Worm (Caenorhabditis elegans) whole organism, early embryonic: ENCODE data around the gene rev-3.

ENCODE experiments used
- B0310.2 ChIP-seq: sonication (generic microtip); optimal IDR thresholded peaks from 2 replicates; lab custom pipeline; 2016; ENCODE audit warnings: mild to moderate bottlenecking, missing genetic modification characterization, missing compliant biosample characterization
- F13C5.2 ChIP-seq: sonication (generic microtip); optimal IDR thresholded peaks from 2 replicates; lab custom pipeline; 2017; ENCODE audit warnings: mild to moderate bottlenecking, missing genetic modification characterization, inconsistent platforms, missing compliant biosample characterization
- aly-1 ChIP-seq: sonication (generic microtip); optimal IDR thresholded peaks from 2 replicates; lab custom pipeline; 2016; ENCODE audit warnings: missing genetic modification characterization, missing compliant biosample characterization
- ama-1 ChIP-seq: fragments of 150-350 bp; optimal IDR thresholded peaks from 2 replicates; lab custom pipeline; 2014
- ceh-13 ChIP-seq: fragments of 200-800 bp; sonication (Bioruptor generic); optimal IDR thresholded peaks from 2 replicates; lab custom pipeline; 2018; ENCODE audit warnings: mild to moderate bottlenecking, missing genetic modification characterization, missing compliant biosample characterization
- ceh-36 ChIP-seq: sonication (generic microtip); optimal IDR thresholded peaks from 2 replicates; lab custom pipeline; 2016; ENCODE audit warnings: missing genetic modification characterization, inconsistent platforms, missing compliant biosample characterization
- ets-7 ChIP-seq: sonication (generic microtip); optimal IDR thresholded peaks from 2 replicates; lab custom pipeline; 2016; ENCODE audit warnings: missing genotype, missing genetic modification characterization, missing compliant biosample characterization
- flt-1 ChIP-seq: fragments of 200-800 bp; sonication (Bioruptor generic); IDR thresholded peaks from 2 replicates; pipeline ENCODE4 v1.3.6; 2022; ENCODE audit warnings: missing genetic modification characterization, missing compliant biosample characterization
- hmbx-1 ChIP-seq: sonication (generic microtip); optimal IDR thresholded peaks from 2 replicates; lab custom pipeline; 2016; ENCODE audit warnings: mild to moderate bottlenecking, missing genetic modification characterization, missing compliant biosample characterization
- hmg-4 ChIP-seq: fragments of 200-800 bp; sonication (Bioruptor generic); optimal IDR thresholded peaks from 2 replicates; lab custom pipeline; 2018; ENCODE audit warnings: mild to moderate bottlenecking, missing genetic modification characterization, missing compliant biosample characterization
- hnd-1 ChIP-seq: sonication (generic microtip); optimal IDR thresholded peaks from 2 replicates; lab custom pipeline; 2016; ENCODE audit warnings: missing genetic modification characterization, missing compliant biosample characterization
- pes-1 ChIP-seq: fragments of 200-800 bp; sonication (Bioruptor generic); IDR thresholded peaks from 2 replicates; pipeline ENCODE4 v1.3.6; 2022; ENCODE audit warnings: missing genetic modification reagents, missing genetic modification characterization, missing compliant biosample characterization
- scrt-1 ChIP-seq: fragments of 200-800 bp; sonication (Bioruptor generic); IDR thresholded peaks from 2 replicates; pipeline ENCODE4 v1.3.6; 2022; ENCODE audit warnings: missing genetic modification characterization, missing compliant biosample characterization
- sea-1 ChIP-seq: fragments of 200-800 bp; sonication (Bioruptor generic); conservative IDR thresholded peaks from 2 replicates; pipeline ENCODE4 v1.3.6; 2022; ENCODE audit warnings: missing genetic modification characterization, missing compliant biosample characterization
- tbx-11 ChIP-seq: fragments of 200-800 bp; sonication (Bioruptor generic); IDR thresholded peaks from 2 replicates; pipeline ENCODE4 v1.3.6; 2022; ENCODE audit warnings: missing genetic modification characterization, missing compliant biosample characterization
- tbx-37 ChIP-seq: fragments of 200-800 bp; sonication (Bioruptor generic); conservative IDR thresholded peaks from 2 replicates; pipeline ENCODE4 v1.3.6; 2022; ENCODE audit warnings: missing genetic modification reagents, missing genetic modification characterization, missing compliant biosample characterization
- tra-4 ChIP-seq: sonication (generic microtip); optimal IDR thresholded peaks from 2 replicates; lab custom pipeline; 2017; ENCODE audit warnings: missing genetic modification characterization, missing compliant biosample characterization

rev-3 gene

DNA sequence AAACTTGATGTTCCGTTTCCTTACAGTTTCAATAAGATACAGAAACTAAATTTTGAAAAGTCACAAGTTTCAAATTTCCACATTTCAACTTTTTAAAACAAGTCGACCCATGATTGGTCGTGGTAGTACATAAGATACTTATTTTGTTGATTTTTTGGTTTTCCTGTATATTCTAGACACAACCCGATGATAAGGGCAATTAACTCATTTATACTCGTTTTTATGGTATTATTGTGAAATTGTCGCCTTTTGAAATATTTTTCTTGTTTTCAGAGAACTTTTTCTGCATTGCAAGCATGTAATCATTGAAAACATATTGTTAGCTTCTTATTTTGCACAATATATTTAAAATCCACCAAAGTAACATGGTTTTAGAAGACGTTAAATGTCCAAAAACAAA lies 21.5 kb upstream of the rev-3 start:
- TF ChIP-seq tbx-37 (GFP tag; lab: Robert Waterston, UW), result no peak
- TF ChIP-seq flt-1 (GFP tag; lab: Robert Waterston, UW), result no peak
- no peak for TF ChIP-seq sea-1 (GFP tag; lab: Robert Waterston, UW)
- TF ChIP-seq tra-4 (tag; lab: Kevin White, UChicago), result no peak
- TF ChIP-seq B0310.2, result no peak
- no peak for TF ChIP-seq ets-7 (tag; lab: Kevin White, UChicago)
- TF ChIP-seq pes-1 (GFP tag; lab: Robert Waterston, UW), result no peak
- TF ChIP-seq ceh-36 (tag; lab: Kevin White, UChicago), result no peak
- no peak for TF ChIP-seq tbx-11 (GFP tag; lab: Robert Waterston, UW)
- TF ChIP-seq hnd-1 (tag; lab: Kevin White, UChicago), result no peak
- no peak for TF ChIP-seq ama-1 (lab: Kevin White, UChicago)
- TF ChIP-seq scrt-1 (GFP tag; lab: Robert Waterston, UW), result no peak
- no peak for TF ChIP-seq ceh-13
- no peak for TF ChIP-seq F13C5.2 (tag; lab: Kevin White, UChicago)
- no peak for TF ChIP-seq aly-1 (tag; lab: Kevin White, UChicago)
- TF ChIP-seq hmg-4 (GFP tag; lab: Kevin White, UChicago), result no peak

DNA sequence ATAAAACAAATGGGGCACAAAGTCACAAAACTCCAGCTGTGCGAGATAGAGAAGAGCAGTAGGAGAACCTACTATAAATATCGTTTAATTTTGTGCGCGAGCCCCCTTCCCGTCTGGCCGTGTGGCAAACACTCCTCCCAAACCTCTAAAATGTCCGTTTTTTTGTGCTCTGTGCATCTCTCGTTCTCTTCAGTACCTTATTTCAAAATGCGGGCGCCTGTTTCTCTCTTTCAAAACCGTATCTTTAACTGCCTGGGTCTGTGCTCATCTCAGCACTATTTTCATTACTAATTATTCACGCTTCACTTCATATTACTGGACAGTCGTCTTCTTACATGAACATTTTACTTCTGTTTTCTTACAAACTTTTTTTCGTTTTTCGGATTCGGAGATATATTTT lies 19.6 kb upstream of the rev-3 start:
- no peak for TF ChIP-seq flt-1 (GFP tag; lab: Robert Waterston, UW)
- TF ChIP-seq ama-1 (lab: Kevin White, UChicago), result no peak
- no peak for TF ChIP-seq ceh-36 (tag; lab: Kevin White, UChicago)
- TF ChIP-seq tbx-37 (GFP tag; lab: Robert Waterston, UW), result no peak
- no peak for TF ChIP-seq sea-1 (GFP tag; lab: Robert Waterston, UW)
- no peak for TF ChIP-seq ets-7 (tag; lab: Kevin White, UChicago)
- TF ChIP-seq scrt-1 (GFP tag; lab: Robert Waterston, UW), result no peak
- TF ChIP-seq tra-4 (tag; lab: Kevin White, UChicago), result no peak
- TF ChIP-seq tbx-11 (GFP tag; lab: Robert Waterston, UW), result no peak
- TF ChIP-seq B0310.2, result no peak
- TF ChIP-seq hmbx-1, result no peak
- TF ChIP-seq F13C5.2 (tag; lab: Kevin White, UChicago), result no peak
- no peak for TF ChIP-seq ceh-13
- TF ChIP-seq aly-1 (tag; lab: Kevin White, UChicago), result no peak
- TF ChIP-seq hnd-1 (tag; lab: Kevin White, UChicago), result no peak
- TF ChIP-seq pes-1 (GFP tag; lab: Robert Waterston, UW), result no peak

DNA sequence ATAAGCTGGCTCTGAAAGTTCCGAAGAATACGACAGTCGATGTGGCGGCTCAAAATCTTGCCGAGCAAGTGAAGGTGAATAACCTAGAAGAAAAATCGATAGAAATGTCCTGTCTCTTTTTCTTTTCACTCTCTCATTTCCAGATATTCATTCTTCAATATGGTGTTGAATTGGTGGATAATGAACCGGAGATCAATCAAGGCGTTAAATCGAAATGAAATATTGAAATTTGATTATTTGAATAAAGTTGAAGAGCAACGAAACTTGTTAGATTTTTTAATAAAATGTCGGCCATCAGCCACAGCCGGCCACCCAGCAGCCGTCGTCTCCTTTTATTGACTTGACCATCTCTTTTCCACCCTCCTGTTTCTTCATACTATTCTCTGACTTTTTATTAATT lies 16.3 kb upstream of the rev-3 start, which contains the start of gene R12B2.2:
TSS of gene R12B2.2 (plus strand) at position 301 of the 400 bp plus-strand sequence.
- TF ChIP-seq sea-1 (GFP tag; lab: Robert Waterston, UW), result no peak
- TF ChIP-seq pes-1 (GFP tag; lab: Robert Waterston, UW), result no peak
- TF ChIP-seq flt-1 (GFP tag; lab: Robert Waterston, UW), result no peak

DNA sequence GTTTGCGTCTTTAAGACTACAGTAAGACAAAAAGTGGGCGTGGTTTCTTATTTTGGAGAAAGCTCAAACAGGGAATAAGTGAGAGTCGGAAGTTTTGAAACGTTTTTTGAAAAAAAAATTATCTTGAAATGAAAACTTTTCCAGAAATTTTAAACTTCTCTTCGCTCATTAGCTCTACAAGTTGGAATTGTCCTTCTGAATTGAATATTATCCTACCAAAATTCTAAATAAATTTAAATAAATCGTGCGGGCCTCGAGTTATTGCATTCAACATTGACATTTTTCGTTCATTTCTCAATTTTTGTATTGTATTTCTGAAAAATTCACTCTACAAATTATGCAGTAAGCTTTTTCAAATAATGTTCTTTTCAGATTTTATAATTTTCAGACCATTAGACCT lies 14.8 kb upstream of the rev-3 start, which contains the start of gene R12B2.3:
TSS of gene R12B2.3 (plus strand) at position 301 of the 400 bp plus-strand sequence.
- TF ChIP-seq B0310.2, result no peak
- no peak for TF ChIP-seq tbx-11 (GFP tag; lab: Robert Waterston, UW)
- TF ChIP-seq scrt-1 (GFP tag; lab: Robert Waterston, UW), result no peak
- TF ChIP-seq ets-7 (tag; lab: Kevin White, UChicago), result no peak
- TF ChIP-seq pes-1 (GFP tag; lab: Robert Waterston, UW), result no peak
- no peak for TF ChIP-seq sea-1 (GFP tag; lab: Robert Waterston, UW)
- no peak for TF ChIP-seq hmg-4 (GFP tag; lab: Kevin White, UChicago)
- TF ChIP-seq tbx-37 (GFP tag; lab: Robert Waterston, UW), result no peak
- TF ChIP-seq hmbx-1, result no peak
- TF ChIP-seq F13C5.2 (tag; lab: Kevin White, UChicago), result no peak

DNA sequence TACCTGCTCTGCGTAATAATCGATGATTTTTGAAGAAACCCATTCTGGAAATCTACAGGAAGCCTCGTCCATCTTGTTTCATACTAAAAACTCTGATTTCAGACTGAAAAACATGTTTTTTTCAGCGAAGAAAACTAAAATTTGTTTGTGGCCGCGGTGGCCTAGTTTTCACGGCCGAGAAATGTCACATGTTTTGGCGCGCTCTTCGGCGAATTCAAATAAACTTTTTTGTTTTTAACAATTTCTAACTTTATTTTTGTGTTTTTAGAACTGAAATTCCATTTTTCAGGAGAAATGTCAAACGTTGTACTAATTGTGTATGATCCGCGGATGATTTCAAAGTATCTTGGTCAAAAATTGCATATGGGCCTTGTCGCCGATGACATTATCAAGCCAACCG lies 12.5 kb upstream of the rev-3 start, which contains the start of the genes polq-1 and him-10:
TSS of gene polq-1 (minus strand) at position 190 of the 400 bp plus-strand sequence.
TSS of gene him-10 (plus strand) at position 290 of the 400 bp plus-strand sequence.
- TF ChIP-seq flt-1 (GFP tag; lab: Robert Waterston, UW), result no peak
- TF ChIP-seq hmbx-1, result no peak
- TF ChIP-seq F13C5.2 (tag; lab: Kevin White, UChicago), result no peak
- no peak for TF ChIP-seq hnd-1 (tag; lab: Kevin White, UChicago)
- TF ChIP-seq tbx-11 (GFP tag; lab: Robert Waterston, UW), result no peak
- TF ChIP-seq ama-1 (lab: Kevin White, UChicago), result no peak
- TF ChIP-seq tbx-37 (GFP tag; lab: Robert Waterston, UW), result no peak
- TF ChIP-seq pes-1 (GFP tag; lab: Robert Waterston, UW), result no peak
- no peak for TF ChIP-seq ceh-13
- TF ChIP-seq B0310.2, result no peak
- no peak for TF ChIP-seq sea-1 (GFP tag; lab: Robert Waterston, UW)
- TF ChIP-seq tra-4 (tag; lab: Kevin White, UChicago), result no peak
- no peak for TF ChIP-seq aly-1 (tag; lab: Kevin White, UChicago)
- TF ChIP-seq ceh-36 (tag; lab: Kevin White, UChicago), result no peak
- no peak for TF ChIP-seq ets-7 (tag; lab: Kevin White, UChicago)
- no peak for TF ChIP-seq hmg-4 (GFP tag; lab: Kevin White, UChicago)
- no peak for TF ChIP-seq scrt-1 (GFP tag; lab: Robert Waterston, UW)

DNA sequence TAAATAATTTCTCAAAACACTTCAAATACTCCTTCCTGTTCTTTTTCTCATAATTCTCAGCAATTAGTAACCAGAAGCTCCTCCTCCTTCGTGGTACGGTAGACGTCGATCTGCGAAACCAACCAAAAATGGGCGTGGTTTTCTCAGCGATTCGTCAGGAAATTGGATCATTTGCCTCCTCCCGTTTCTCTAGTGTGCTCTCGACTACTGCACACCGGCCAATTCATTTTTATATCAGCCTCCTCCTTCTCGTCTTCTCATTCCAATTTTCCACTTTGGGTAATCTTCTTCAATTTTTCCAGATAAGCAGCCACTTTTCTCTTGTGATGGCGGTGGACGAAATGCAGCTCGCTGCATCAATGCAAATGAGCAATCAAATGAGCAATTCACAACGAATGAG lies 8.3 kb upstream of the rev-3 start, which contains the start of gene ceh-10:
TSS of gene ceh-10 (plus strand) at position 301 of the 400 bp plus-strand sequence.
- TF ChIP-seq sea-1 (GFP tag; lab: Robert Waterston, UW) (no peak), tbx-11 (GFP tag; lab: Robert Waterston, UW) (no peak), tbx-37 (GFP tag; lab: Robert Waterston, UW) (no peak), hmbx-1 (no peak), ets-7 (tag; lab: Kevin White, UChicago) (no peak), B0310.2 (no peak), ceh-13 (no peak), tra-4 (tag; lab: Kevin White, UChicago) (no peak), hnd-1 (tag; lab: Kevin White, UChicago) (no peak), ceh-36 (tag; lab: Kevin White, UChicago) (no peak), flt-1 (GFP tag; lab: Robert Waterston, UW) (no peak), hmg-4 (GFP tag; lab: Kevin White, UChicago) (no peak)

DNA sequence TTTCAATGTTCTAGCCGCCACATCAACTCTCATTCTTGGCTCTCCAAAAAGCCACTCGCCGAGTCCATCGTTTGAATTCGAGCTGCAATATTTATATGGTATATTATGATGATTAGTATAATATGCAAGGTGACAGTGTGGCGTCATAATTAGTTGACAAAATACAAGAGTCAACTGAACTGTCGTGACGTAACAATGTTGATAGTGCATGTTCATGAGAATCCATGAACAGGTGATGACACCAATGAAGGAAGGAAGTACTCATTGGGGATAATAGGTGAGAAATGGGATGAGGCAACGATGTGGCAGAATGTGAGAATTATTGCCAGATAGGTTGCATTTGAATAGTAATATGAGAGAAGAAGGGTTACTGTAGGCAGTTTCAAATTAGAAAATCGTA lies 4.5 kb upstream of the rev-3 start:
- TF ChIP-seq ama-1 (lab: Kevin White, UChicago) (no peak), aly-1 (tag; lab: Kevin White, UChicago) (no peak), ets-7 (tag; lab: Kevin White, UChicago) (no peak), sea-1 (GFP tag; lab: Robert Waterston, UW) (no peak), flt-1 (GFP tag; lab: Robert Waterston, UW) (no peak), hmg-4 (GFP tag; lab: Kevin White, UChicago) (no peak), tbx-37 (GFP tag; lab: Robert Waterston, UW) (no peak), pes-1 (GFP tag; lab: Robert Waterston, UW) (no peak), ceh-36 (tag; lab: Kevin White, UChicago) (no peak), scrt-1 (GFP tag; lab: Robert Waterston, UW) (no peak), tra-4 (tag; lab: Kevin White, UChicago) (no peak), ceh-13 (no peak), tbx-11 (GFP tag; lab: Robert Waterston, UW) (no peak), F13C5.2 (tag; lab: Kevin White, UChicago) (no peak), B0310.2 (no peak), hnd-1 (tag; lab: Kevin White, UChicago) (no peak), hmbx-1 (no peak)
